Fruit fly (Drosophila melanogaster): Measurements from ENCODE around the gene CG6675.

- TF ChIP-seq CG33017 (tag; optimal IDR thresholded peaks at IDR 0.05) (no peak), bab1 (GFP tag; optimal IDR thresholded peaks at IDR 0.05) (no peak), tj (GFP tag; optimal IDR thresholded peaks at IDR 0.05) (no peak), CG5204 (GFP tag; optimal IDR thresholded peaks at IDR 0.05) (no peak), CG1620 (GFP tag; optimal IDR thresholded peaks at IDR 0.05) (no peak), cic (GFP tag; optimal IDR thresholded peaks at IDR 0.05) (no peak), Clk (GFP tag; optimal IDR thresholded peaks at IDR 0.05) (no peak), CG7045 (GFP tag; optimal IDR thresholded peaks at IDR 0.05) (no peak)
Observed at dm6 chr2L:22139354-22139753, 30.6 kb downstream of the CG6675 start.

All from whole organism, adult.